Fruit fly (Drosophila melanogaster): ENCODE data around the gene CG43082.
A peak's percentile ranks its signal among the peaks of the same experiment; 100 is the strongest.

Gene CG43082

DNA sequence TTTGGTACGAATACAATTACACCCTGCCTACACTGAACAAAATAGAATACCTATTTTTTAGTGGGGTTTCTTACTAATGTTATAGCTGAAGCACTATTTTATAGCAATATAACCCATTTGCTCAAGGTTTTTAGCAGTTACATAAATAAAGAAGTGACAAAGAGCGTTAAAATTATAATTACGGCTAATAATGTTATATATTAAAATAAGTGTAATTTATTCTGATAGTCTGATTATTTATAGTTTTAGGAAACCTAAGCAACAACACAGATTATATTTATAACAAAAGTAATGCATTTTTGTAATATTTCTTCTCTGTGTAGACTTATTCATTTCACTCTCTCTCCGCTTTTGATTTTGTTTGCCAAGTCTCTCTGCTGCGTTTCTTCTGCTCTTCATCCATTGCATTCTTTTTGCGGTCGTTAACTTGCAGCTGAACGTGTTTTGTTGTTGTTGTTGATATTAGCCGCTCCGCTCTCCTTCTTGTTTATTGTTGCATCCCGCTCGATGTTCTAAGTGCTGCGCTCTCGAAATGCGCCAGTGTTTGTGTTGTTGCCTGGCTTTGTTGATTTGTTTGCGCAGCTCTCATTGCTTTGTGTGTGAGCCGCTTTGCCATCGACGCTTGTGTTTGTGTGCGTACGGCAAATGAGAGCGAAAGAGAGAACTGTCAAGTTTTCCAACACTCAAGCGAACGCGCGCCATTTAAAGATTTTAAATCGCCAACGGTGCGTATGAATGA, 35.8 kb upstream of the CG43082 start (continued):
- peak; percentile 94 for TF ChIP-seq unpg (GFP tag; optimal IDR thresholded peaks at IDR 0.05)
- TF ChIP-seq pzg (GFP tag; optimal IDR thresholded peaks at IDR 0.05), result peak; percentile 20
- TF ChIP-seq danr (GFP tag; IDR thresholded peaks at IDR 0.05), result peak; percentile 52; the same call in 1 of the 2 replicates
- no peak for TF ChIP-seq Kr (GFP tag; optimal IDR thresholded peaks at IDR 0.05)
- peak; percentile 93 for TF ChIP-seq CG4424 (GFP tag; optimal IDR thresholded peaks at IDR 0.05)
- TF ChIP-seq CG13894 (tag; optimal IDR thresholded peaks at IDR 0.05), result peak; percentile 25
- peak; percentile 94 for TF ChIP-seq grau (tag; optimal IDR thresholded peaks at IDR 0.05)
- peak; percentile 79 for TF ChIP-seq CG13296 (GFP tag; optimal IDR thresholded peaks at IDR 0.05)
- peak; percentile 90 for TF ChIP-seq CG18599 (GFP tag; optimal IDR thresholded peaks at IDR 0.05)
- TF ChIP-seq corto (GFP tag; optimal IDR thresholded peaks at IDR 0.05), result peak; percentile 62
- TF ChIP-seq Meics (GFP tag; optimal IDR thresholded peaks at IDR 0.05), result peak; percentile 90
- peak; percentile 2 for TF ChIP-seq pum (GFP tag; optimal IDR thresholded peaks at IDR 0.05)
- no peak for TF ChIP-seq CG34376 (GFP tag; optimal IDR thresholded peaks at IDR 0.05)
- peak; percentile 78 for TF ChIP-seq CG4730 (GFP tag; IDR thresholded peaks at IDR 0.05)
- TF ChIP-seq org-1 (GFP tag; optimal IDR thresholded peaks at IDR 0.05), result peak; percentile 92
- peak; percentile 57; the same call in 1 of the 3 replicates for TF ChIP-seq so (GFP tag; IDR thresholded peaks at IDR 0.05)
- peak; percentile 62; the same call in 1 of the 2 replicates for TF ChIP-seq ro (GFP tag; IDR thresholded peaks at IDR 0.05)
- TF ChIP-seq Jarid2 (GFP tag; optimal IDR thresholded peaks at IDR 0.05), result peak; percentile 56
- TF ChIP-seq D19A (tag; optimal IDR thresholded peaks at IDR 0.05), result peak; percentile 92
- TF ChIP-seq CG3995 (GFP tag; optimal IDR thresholded peaks at IDR 0.05), result peak; percentile 52
- no peak for TF ChIP-seq ftz-f1 (GFP tag; optimal IDR thresholded peaks at IDR 0.05)
- TF ChIP-seq CG43689 (GFP tag; IDR thresholded peaks at IDR 0.05), result peak; percentile 29; the same call in 1 of the 2 replicates
- peak; percentile 20 for TF ChIP-seq CG7271 (tag; optimal IDR thresholded peaks at IDR 0.05)
- TF ChIP-seq CG4360 (GFP tag; IDR thresholded peaks at IDR 0.05), result peak; percentile 45; the same call in 1 of the 2 replicates
- peak; percentile 80; the same call in 2 of the 3 replicates for TF ChIP-seq CG11093 (GFP tag; IDR thresholded peaks at IDR 0.05)
- peak; percentile 90 for TF ChIP-seq ind (GFP tag; optimal IDR thresholded peaks at IDR 0.05)
- TF ChIP-seq CG12236 (GFP tag; optimal IDR thresholded peaks at IDR 0.05), result no peak
- no peak for TF ChIP-seq CG34224 (GFP tag; IDR thresholded peaks at IDR 0.05; ENCODE audit: partially characterized antibody)
- no peak for TF ChIP-seq bbx (GFP tag; IDR thresholded peaks at IDR 0.05; ENCODE audit: partially characterized antibody)
- peak; percentile 80 for TF ChIP-seq fd64A (GFP tag; optimal IDR thresholded peaks at IDR 0.05)
- peak; percentile 94 for TF ChIP-seq CG13424 (tag; optimal IDR thresholded peaks at IDR 0.05)
- peak; percentile 14 for TF ChIP-seq abd-A (tag; optimal IDR thresholded peaks at IDR 0.05)
- TF ChIP-seq CG9609 (GFP tag; optimal IDR thresholded peaks at IDR 0.05), result peak; percentile 22
- peak; percentile 63 for TF ChIP-seq CG14050 (GFP tag; IDR thresholded peaks at IDR 0.05)
- peak; percentile 44 for TF ChIP-seq Sry-β (GFP tag; optimal IDR thresholded peaks at IDR 0.05)
- no peak for TF ChIP-seq zen2 (GFP tag; IDR thresholded peaks at IDR 0.05; ENCODE audit: partially characterized antibody)
- peak; percentile 57 for TF ChIP-seq CG4617 (GFP tag; optimal IDR thresholded peaks at IDR 0.05; ENCODE audit: borderline replicate concordance)
- TF ChIP-seq Ravus (GFP tag; IDR thresholded peaks at IDR 0.05), result peak; percentile 48
- TF ChIP-seq Rx (GFP tag; IDR thresholded peaks at IDR 0.05), result no peak
- TF ChIP-seq Doc3 (GFP tag; IDR thresholded peaks at IDR 0.05; ENCODE audit: partially characterized antibody), result no peak
- TF ChIP-seq gce (GFP tag; IDR thresholded peaks at IDR 0.05), result no peak
- TF ChIP-seq zfh2 (GFP tag; optimal IDR thresholded peaks at IDR 0.05), result peak; percentile 15
- no peak for TF ChIP-seq p53 (GFP tag; optimal IDR thresholded peaks at IDR 0.05)
- TF ChIP-seq lmd (GFP tag; IDR thresholded peaks at IDR 0.05), result peak; percentile 93
- peak; percentile 9 for TF ChIP-seq CG15073 (GFP tag; optimal IDR thresholded peaks at IDR 0.05)
- TF ChIP-seq Fer1 (GFP tag; optimal IDR thresholded peaks at IDR 0.05), result peak; percentile 80
- TF ChIP-seq CG6765 (GFP tag; optimal IDR thresholded peaks at IDR 0.05), result peak; percentile 83
- TF ChIP-seq Xbp1 (GFP tag; optimal IDR thresholded peaks at IDR 0.05), result peak; percentile 88
- TF ChIP-seq CG3163 (GFP tag; optimal IDR thresholded peaks at IDR 0.05), result peak; percentile 29
